Fruit fly (Drosophila melanogaster) S2 (cell line): ENCODE measurements around the gene CG43391.

Source experiments
- CG8478 ChIP-seq: fragments of >200 bp; optimal IDR thresholded peaks from 2 replicates; lab custom pipeline; 2018
- CTCF ChIP-seq, 2 experiments: fragments of >200 bp; optimal IDR thresholded peaks; 2 replicates each; lab custom pipeline; 2018

DNA sequence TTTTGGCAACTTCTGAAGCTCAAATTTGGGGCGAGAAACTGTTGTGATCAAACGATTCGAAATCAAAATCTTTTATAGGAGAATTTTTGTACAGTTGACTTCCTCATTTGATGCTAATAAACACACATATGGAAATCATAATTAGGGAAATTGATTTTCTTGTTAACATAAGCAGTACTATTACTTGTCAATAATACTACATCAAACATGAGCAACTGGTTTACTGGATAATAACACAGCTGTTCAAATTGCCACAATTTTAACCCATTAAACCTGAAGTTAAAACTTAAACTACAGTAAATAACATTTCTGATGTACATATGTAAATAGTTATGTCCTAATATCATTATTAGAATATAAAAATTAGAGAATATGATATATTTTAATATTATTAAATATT lies 900 bp downstream of the CG43391 start, which contains the start of gene CG43390:
- TF ChIP-seq CG8478 (lab: Kevin White, UChicago), result no peak
- no peak for TF ChIP-seq CTCF (optimal IDR thresholded peaks at IDR 0.05; lab: Kevin White, UChicago)
